Worm (Caenorhabditis elegans) whole organism, early embryonic: Measurements from ENCODE around the gene R07A4.4.

Experiments
- flt-1 ChIP-seq: fragments of 200-800 bp; sonication (Bioruptor generic); IDR thresholded peaks from 2 replicates; pipeline ENCODE4 v1.3.6; 2022; ENCODE audit warnings: missing genetic modification characterization, missing compliant biosample characterization
- hmbx-1 ChIP-seq: sonication (generic microtip); optimal IDR thresholded peaks from 2 replicates; lab custom pipeline; 2016; ENCODE audit warnings: mild to moderate bottlenecking, missing genetic modification characterization, missing compliant biosample characterization

ce11 chrX:10783822-10784221 is 26.3 kb upstream of the R07A4.4 start, which contains the start of gene clc-4:
- TF ChIP-seq flt-1 (GFP tag; lab: Robert Waterston, UW), result no peak
- no peak for TF ChIP-seq hmbx-1 (tag; lab: Kevin White, UChicago)
